Worm (Caenorhabditis elegans) whole organism, L3 larva: ENCODE data around the gene Y69F12A.1.

Source experiments
- daf-12 ChIP-seq: fragments of 150-350 bp; optimal IDR thresholded peaks from 2 replicates; lab custom pipeline; 2014; ENCODE audit warnings: missing biosample characterization, missing genetic modification reagents, missing genetic modification characterization
- lin-15B ChIP-seq: fragments of 150-350 bp; optimal IDR thresholded peaks from 2 replicates; lab custom pipeline; 2014; ENCODE audit warnings: missing biosample characterization, missing genetic modification characterization
- lin-39 ChIP-seq: fragments of 150-350 bp; optimal IDR thresholded peaks from 2 replicates; lab custom pipeline; 2018; ENCODE audit warnings: missing biosample characterization, missing genetic modification reagents, missing genetic modification characterization
- nfya-1 ChIP-seq: sonication (generic microtip); optimal IDR thresholded peaks from 2 replicates; lab custom pipeline; 2017; ENCODE audit warnings: missing genetic modification characterization, mild to moderate bottlenecking, missing compliant biosample characterization, antibody characterized with exemption, moderate library complexity; ENCODE audit not compliant: insufficient read depth
- nhr-23 ChIP-seq: fragments of 150-350 bp; optimal IDR thresholded peaks from 2 replicates; lab custom pipeline; 2014; ENCODE audit warnings: missing biosample characterization, missing genetic modification reagents, missing genetic modification characterization
- pqm-1 ChIP-seq: fragments of 150-350 bp; optimal IDR thresholded peaks from 2 replicates; lab custom pipeline; 2017; ENCODE audit warnings: missing biosample characterization, missing genetic modification characterization, inconsistent platforms
- unc-62 ChIP-seq: fragments of 150-350 bp; sonication (generic microtip); optimal IDR thresholded peaks from 4 replicates; lab custom pipeline; 2014; ENCODE audit warnings: missing biosample characterization, missing genetic modification reagents, missing genetic modification characterization
- ztf-11 ChIP-seq: fragments of 150-350 bp; optimal IDR thresholded peaks from 2 replicates; lab custom pipeline; 2014; ENCODE audit warnings: missing biosample characterization, missing genetic modification characterization
- ztf-4 ChIP-seq: fragments of 150-350 bp; optimal IDR thresholded peaks from 2 replicates; lab custom pipeline; 2014; ENCODE audit warnings: missing biosample characterization, missing genetic modification characterization

DNA sequence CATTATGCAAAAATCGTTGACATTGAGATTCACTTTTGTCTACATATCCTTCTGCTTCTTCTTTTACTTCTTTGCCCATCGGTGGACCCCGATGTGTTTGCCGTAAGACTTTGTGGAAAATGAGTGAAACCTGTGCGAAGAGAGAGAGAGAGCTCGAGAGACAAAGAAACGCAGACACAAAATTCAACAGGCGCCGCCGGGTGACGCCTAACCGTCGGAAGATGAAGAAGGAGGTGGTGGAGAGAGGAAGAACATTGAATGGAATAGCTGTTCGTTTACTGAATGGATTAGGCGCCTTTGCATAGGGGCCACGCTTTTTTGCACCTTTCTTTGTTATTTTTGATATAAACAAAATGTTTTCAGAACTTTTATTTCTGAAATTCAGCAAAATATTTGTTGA lies 50.2 kb downstream of the Y69F12A.1 start:
- TF ChIP-seq pqm-1 (no peak), nhr-23 (tag; lab: Kevin White, UChicago) (no peak), lin-39 (tag; lab: Kevin White, UChicago) (no peak), nfya-1 (tag; lab: Kevin White, UChicago) (no peak), daf-12 (tag; lab: Kevin White, UChicago) (no peak), unc-62 (GFP tag; lab: Kevin White, UChicago) (no peak), ztf-11 (tag; lab: Kevin White, UChicago) (no peak), ztf-4 (no peak), lin-15B (no peak)
